Worm (Caenorhabditis elegans): Measurements from ENCODE around the gene C36E8.6.

DNA sequence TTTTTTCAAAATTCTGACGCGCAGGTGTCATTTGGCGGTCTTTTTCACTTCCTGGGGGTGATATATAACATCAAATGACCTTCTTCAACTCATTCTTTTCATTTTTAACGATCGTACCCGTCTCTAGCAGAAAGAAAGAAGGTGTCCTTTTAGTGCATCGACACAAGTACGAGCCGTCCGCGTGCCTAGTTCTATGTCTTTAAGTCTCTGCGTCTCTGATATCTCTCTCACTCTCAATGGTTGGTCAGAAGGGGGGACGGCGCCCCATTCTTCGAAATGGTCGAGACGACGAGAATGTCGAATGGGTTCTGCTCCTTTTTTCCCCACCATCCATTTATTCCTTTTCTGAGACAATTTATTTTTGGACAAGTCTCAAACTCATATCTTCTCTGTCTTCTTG is 32.2 kb upstream of the C36E8.6 start:
- TF ChIP-seq sox-2 (GFP tag; IDR thresholded peaks at IDR 0.05) (no peak), ceh-22 (tag; optimal IDR thresholded peaks at IDR 0.05) (no peak), ets-4 (tag; optimal IDR thresholded peaks at IDR 0.05) (no peak)
